Fruit fly (Drosophila melanogaster) whole organism, embryonic: ENCODE data around the gene CG3408.

Source experiments
- B-H2 ChIP-seq: fragments of 200-800 bp; sonication (Bioruptor generic); optimal IDR thresholded peaks from 2 replicates; lab custom pipeline; 2018; ENCODE audit warnings: missing biosample characterization, mild to moderate bottlenecking, missing genetic modification characterization
- CG10147 ChIP-seq: fragments of 200-800 bp; sonication (Bioruptor generic); optimal IDR thresholded peaks from 2 replicates; lab custom pipeline; 2019; ENCODE audit warnings: missing biosample characterization, mild to moderate bottlenecking, missing genetic modification characterization, moderate library complexity
- CG1024 ChIP-seq: fragments of 200-800 bp; sonication (Bioruptor generic); IDR thresholded peaks from 2 replicates; pipeline ENCODE4 v1.3.6; 2022; ENCODE audit warnings: missing biosample characterization, missing genetic modification characterization
- CG10366 ChIP-seq: fragments of 200-800 bp; sonication (Bioruptor generic); IDR thresholded peaks from 2 replicates; pipeline ENCODE4 v1.3.6; 2022; ENCODE audit warnings: missing biosample characterization, missing genetic modification characterization
- CG10979 ChIP-seq: fragments of 200-800 bp; sonication (Bioruptor generic); optimal IDR thresholded peaks from 2 replicates; lab custom pipeline; 2018; ENCODE audit warnings: missing biosample characterization, mild to moderate bottlenecking, missing genetic modification characterization, moderate library complexity
- CG12659 ChIP-seq: fragments of 200-800 bp; sonication (Bioruptor generic); optimal IDR thresholded peaks from 3 replicates; lab custom pipeline; 2017; ENCODE audit warnings: mild to moderate bottlenecking, missing biosample characterization, missing genetic modification reagents, missing genetic modification characterization
- CG16813 ChIP-seq: fragments of 200-800 bp; sonication (Bioruptor generic); IDR thresholded peaks from 3 replicates; pipeline ENCODE4 v1.3.6; 2022; ENCODE audit warnings: missing biosample characterization, missing genetic modification characterization; ENCODE audit not compliant: partially characterized antibody
- CG17359 ChIP-seq: fragments of 200-800 bp; sonication (Bioruptor generic); optimal IDR thresholded peaks from 3 replicates; lab custom pipeline; 2018; ENCODE audit warnings: missing biosample characterization, mild to moderate bottlenecking, missing genetic modification characterization, moderate library complexity
- CG18599 ChIP-seq: fragments of 200-800 bp; sonication (Bioruptor generic); optimal IDR thresholded peaks from 3 replicates; lab custom pipeline; 2017; ENCODE audit warnings: missing biosample characterization, missing genetic modification characterization, mild to moderate bottlenecking, moderate library complexity, missing genetic modification reagents
- CG31365 ChIP-seq: fragments of 200-800 bp; sonication (Bioruptor generic); optimal IDR thresholded peaks from 2 replicates; lab custom pipeline; 2018; ENCODE audit warnings: missing biosample characterization, mild to moderate bottlenecking, missing genetic modification characterization
- CG32767 ChIP-seq: fragments of 200-800 bp; sonication (Bioruptor generic); IDR thresholded peaks from 2 replicates; pipeline ENCODE4 v1.3.6; 2022; ENCODE audit warnings: missing biosample characterization, missing genetic modification characterization
- CG4282 ChIP-seq: fragments of 200-800 bp; sonication (Bioruptor generic); optimal IDR thresholded peaks from 2 replicates; lab custom pipeline; 2016; ENCODE audit warnings: missing biosample characterization, missing genetic modification characterization
- CG6683 ChIP-seq: fragments of 200-800 bp; sonication (Bioruptor generic); optimal IDR thresholded peaks from 2 replicates; lab custom pipeline; 2017; ENCODE audit warnings: missing biosample characterization, mild to moderate bottlenecking, missing genetic modification characterization, missing genetic modification reagents
- CG7271 ChIP-seq: fragments of 200-800 bp; sonication (Bioruptor generic); optimal IDR thresholded peaks from 2 replicates; lab custom pipeline; 2018; ENCODE audit warnings: missing biosample characterization, mild to moderate bottlenecking, missing genetic modification characterization, moderate library complexity
- CG7839 ChIP-seq: fragments of 200-800 bp; sonication (Bioruptor generic); optimal IDR thresholded peaks from 3 replicates; lab custom pipeline; 2018; ENCODE audit warnings: missing biosample characterization, mild to moderate bottlenecking, missing genetic modification characterization, moderate library complexity
- CG9727 ChIP-seq: fragments of 200-800 bp; sonication (Bioruptor generic); optimal IDR thresholded peaks from 3 replicates; lab custom pipeline; 2017; ENCODE audit warnings: missing biosample characterization, mild to moderate bottlenecking, missing genetic modification characterization
- CG9817 ChIP-seq: fragments of 200-800 bp; sonication (Bioruptor generic); optimal IDR thresholded peaks from 2 replicates; lab custom pipeline; 2018; ENCODE audit warnings: missing biosample characterization, mild to moderate bottlenecking, missing genetic modification characterization, moderate library complexity
- CTCF ChIP-seq: fragments of 200-800 bp; sonication (Bioruptor generic); optimal IDR thresholded peaks from 2 replicates; lab custom pipeline; 2017; ENCODE audit warnings: missing biosample characterization, mild to moderate bottlenecking, missing genetic modification characterization, moderate library complexity
- Camta ChIP-seq: fragments of 200-800 bp; sonication (Bioruptor generic); optimal IDR thresholded peaks from 2 replicates; lab custom pipeline; 2016; ENCODE audit warnings: missing biosample characterization, missing genetic modification characterization
- CkIIα-i1 ChIP-seq: fragments of 200-800 bp; sonication (Bioruptor generic); IDR thresholded peaks from 2 replicates; pipeline ENCODE4 v1.3.6; 2022; ENCODE audit warnings: missing biosample characterization, missing genetic modification characterization
- HLH4C ChIP-seq: fragments of 200-800 bp; sonication (Bioruptor generic); IDR thresholded peaks from 3 replicates; pipeline ENCODE4 v1.3.6; 2022; ENCODE audit warnings: missing biosample characterization, missing genetic modification characterization; ENCODE audit not compliant: partially characterized antibody
- Hsf ChIP-seq: fragments of 200-800 bp; sonication (Bioruptor generic); optimal IDR thresholded peaks from 3 replicates; lab custom pipeline; 2016; ENCODE audit warnings: missing biosample characterization, missing genetic modification characterization
- Jarid2 ChIP-seq: fragments of 200-800 bp; sonication (Bioruptor generic); optimal IDR thresholded peaks from 3 replicates; lab custom pipeline; 2017; ENCODE audit warnings: mild to moderate bottlenecking, missing biosample characterization, missing genetic modification reagents, missing genetic modification characterization
- MBD-R2 ChIP-seq: fragments of 200-800 bp; sonication (Bioruptor generic); IDR thresholded peaks from 2 replicates; pipeline ENCODE4 v1.3.6; 2022; ENCODE audit warnings: missing biosample characterization, missing genetic modification characterization
- Max ChIP-seq: fragments of 200-800 bp; sonication (Bioruptor generic); optimal IDR thresholded peaks from 2 replicates; lab custom pipeline; 2016; ENCODE audit warnings: missing biosample characterization, mild to moderate bottlenecking, missing genetic modification characterization
- Meics ChIP-seq: fragments of 200-800 bp; sonication (Bioruptor generic); optimal IDR thresholded peaks from 2 replicates; lab custom pipeline; 2017; ENCODE audit warnings: missing biosample characterization, mild to moderate bottlenecking, missing genetic modification characterization
- Oli ChIP-seq: fragments of 200-800 bp; sonication (Bioruptor generic); optimal IDR thresholded peaks from 2 replicates; lab custom pipeline; 2018; ENCODE audit warnings: missing biosample characterization, mild to moderate bottlenecking, missing genetic modification characterization, moderate library complexity
- Opbp ChIP-seq: fragments of 200-800 bp; sonication (Bioruptor generic); IDR thresholded peaks from 3 replicates; pipeline ENCODE4 v1.3.6; 2022; ENCODE audit warnings: missing biosample characterization, missing genetic modification characterization; ENCODE audit not compliant: partially characterized antibody
- Stat92E ChIP-seq, 3 experiments: fragments of >200 bp in 2 of 3; fragments of 200-800 bp in 1 of 3; sonication (Bioruptor generic) in 1 of 3; optimal IDR thresholded peaks; 2 replicates each; lab custom pipeline; 2017 to 2019; ENCODE audit warnings: missing biosample characterization in 3 of 3, missing genetic modification characterization in 3 of 3, mild to moderate bottlenecking in 1 of 3, moderate library complexity in 1 of 3
- YL-1 ChIP-seq: fragments of 200-800 bp; sonication (Bioruptor generic); optimal IDR thresholded peaks from 3 replicates; lab custom pipeline; 2017; ENCODE audit warnings: missing biosample characterization, mild to moderate bottlenecking, missing genetic modification characterization
- bsh ChIP-seq, 2 experiments: fragments of 200-800 bp; sonication (Bioruptor generic); optimal IDR thresholded peaks; 2 replicates each; lab custom pipeline; 2017 to 2018; ENCODE audit warnings: mild to moderate bottlenecking in 2 of 2, missing biosample characterization in 2 of 2, missing genetic modification characterization in 2 of 2, moderate library complexity in 1 of 2
- chm ChIP-seq: fragments of 200-800 bp; sonication (Bioruptor generic); IDR thresholded peaks from 2 replicates; pipeline ENCODE4 v1.3.6; 2022; ENCODE audit warnings: missing biosample characterization, missing genetic modification characterization
- ci ChIP-seq: fragments of 200-800 bp; sonication (Bioruptor generic); IDR thresholded peaks from 3 replicates; pipeline ENCODE4 v1.3.6; 2022; ENCODE audit warnings: missing biosample characterization, missing genetic modification characterization
- corto ChIP-seq: fragments of 200-800 bp; sonication (Bioruptor generic); optimal IDR thresholded peaks from 2 replicates; lab custom pipeline; 2016; ENCODE audit warnings: missing biosample characterization, mild to moderate bottlenecking, missing genetic modification characterization, moderate library complexity
- gcm ChIP-seq: fragments of 200-800 bp; sonication (Bioruptor generic); optimal IDR thresholded peaks from 2 replicates; lab custom pipeline; 2019; ENCODE audit warnings: missing biosample characterization, mild to moderate bottlenecking, missing genetic modification characterization, moderate library complexity
- gsb-n ChIP-seq: fragments of 200-800 bp; sonication (Bioruptor generic); optimal IDR thresholded peaks from 3 replicates; lab custom pipeline; 2018; ENCODE audit warnings: missing biosample characterization, mild to moderate bottlenecking, missing genetic modification characterization
- hbn ChIP-seq: fragments of 200-800 bp; sonication (Bioruptor generic); IDR thresholded peaks from 2 replicates; pipeline ENCODE4 v1.3.6; 2022; ENCODE audit warnings: missing biosample characterization, missing genetic modification characterization; ENCODE audit not compliant: partially characterized antibody
- mirr ChIP-seq: fragments of 200-800 bp; sonication (Bioruptor generic); optimal IDR thresholded peaks from 3 replicates; lab custom pipeline; 2018; ENCODE audit warnings: missing biosample characterization, mild to moderate bottlenecking, missing genetic modification characterization
- pan ChIP-seq, 4 experiments: fragments of >200 bp in 3 of 4; fragments of 200-800 bp in 1 of 4; sonication (Bioruptor generic) in 1 of 4; optimal IDR thresholded peaks in 3 of 4; IDR thresholded peaks in 1 of 4; 2 replicates each; pipeline versions ENCODE4 v1.3.6 to Lab custom; 2017 to 2022; ENCODE audit warnings: missing biosample characterization in 2 of 4, missing genetic modification characterization in 2 of 4, mixed read lengths in 1 of 4
- pho ChIP-seq: fragments of 200-800 bp; sonication (Bioruptor generic); optimal IDR thresholded peaks from 2 replicates; lab custom pipeline; 2016; ENCODE audit warnings: missing biosample characterization, missing genetic modification characterization
- phol ChIP-seq: fragments of 200-800 bp; sonication (Bioruptor generic); optimal IDR thresholded peaks from 3 replicates; lab custom pipeline; 2018; ENCODE audit warnings: missing biosample characterization, mild to moderate bottlenecking, missing genetic modification characterization, moderate library complexity
- psq ChIP-seq: fragments of 200-800 bp; sonication (Bioruptor generic); optimal IDR thresholded peaks from 2 replicates; lab custom pipeline; 2017; ENCODE audit warnings: missing biosample characterization, missing genetic modification characterization
- salm ChIP-seq: fragments of 200-800 bp; sonication (Bioruptor generic); optimal IDR thresholded peaks from 2 replicates; lab custom pipeline; 2018; ENCODE audit warnings: missing biosample characterization, mild to moderate bottlenecking, missing genetic modification characterization
- shn ChIP-seq: fragments of 200-800 bp; sonication (Bioruptor generic); optimal IDR thresholded peaks from 3 replicates; lab custom pipeline; 2016; ENCODE audit warnings: missing biosample characterization, missing genetic modification characterization
- tap ChIP-seq: fragments of 200-800 bp; optimal IDR thresholded peaks from 3 replicates; lab custom pipeline; 2019; ENCODE audit warnings: missing biosample characterization, mild to moderate bottlenecking, missing genetic modification characterization, moderate library complexity
- vnd ChIP-seq: fragments of 200-800 bp; sonication (Bioruptor generic); IDR thresholded peaks from 3 replicates; pipeline ENCODE4 v1.3.6; 2022; ENCODE audit warnings: missing biosample characterization, missing genetic modification characterization; ENCODE audit not compliant: partially characterized antibody
- vvl ChIP-seq: fragments of 200-800 bp; sonication (Bioruptor generic); IDR thresholded peaks from 2 replicates; pipeline ENCODE4 v1.3.6; 2022; ENCODE audit warnings: missing biosample characterization, missing genetic modification characterization
- wdn ChIP-seq: fragments of 200-800 bp; sonication (Bioruptor generic); IDR thresholded peaks from 2 replicates; pipeline ENCODE4 v1.3.6; 2022; ENCODE audit warnings: missing biosample characterization, missing genetic modification characterization

CG3408 gene

DNA sequence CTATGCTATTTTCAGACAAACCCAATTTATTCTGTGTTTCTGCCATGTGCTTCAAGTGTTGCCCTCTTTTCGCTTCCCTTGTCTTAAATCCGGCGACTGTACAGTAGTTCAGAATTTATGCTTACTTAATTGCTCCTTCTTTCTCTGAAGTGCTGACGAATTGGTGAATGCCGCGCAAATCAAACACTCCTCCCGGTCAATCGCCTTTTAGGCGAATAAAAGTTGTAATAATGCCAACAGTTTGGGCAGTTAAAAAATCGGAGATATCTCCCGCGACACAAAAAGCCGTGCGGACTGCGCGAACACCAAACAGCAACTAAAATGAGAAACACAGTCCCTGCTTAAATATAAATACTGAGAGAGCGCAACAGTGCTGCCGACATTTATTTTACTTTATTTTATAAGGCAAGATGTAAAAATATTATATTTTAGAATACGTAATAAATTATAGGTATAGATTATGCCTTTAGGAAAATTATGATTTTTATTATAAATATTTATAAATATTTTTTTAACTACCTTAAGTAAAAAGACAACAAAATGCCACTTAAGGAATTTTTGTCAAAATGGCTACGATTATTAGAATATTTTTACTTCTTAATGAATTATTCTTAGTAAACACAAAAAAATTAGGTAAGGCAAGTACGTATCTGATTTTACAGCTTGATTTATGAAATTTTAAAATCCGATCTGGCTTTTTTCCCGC is 4.2 kb downstream of the CG3408 start, which contains the start of gene path (continued):
- TF ChIP-seq phol (tag; lab: Kevin White, UChicago) (peak; percentile 66), CkIIα-i1 (GFP tag; lab: Robert Waterston, UW) (no peak), vnd (no peak), shn (GFP tag; lab: Kevin White, UChicago) (no peak), wdn (no peak), CG4282 (peak; percentile 38), CG7271 (tag; lab: Kevin White, UChicago) (no peak), CTCF (GFP tag; lab: Kevin White, UChicago) (no peak), MBD-R2 (GFP tag; lab: Robert Waterston, UW) (no peak), CG6683 (GFP tag; lab: Kevin White, UChicago) (peak; percentile 38), Jarid2 (GFP tag; lab: Kevin White, UChicago) (peak; percentile 100), Camta (GFP tag; lab: Kevin White, UChicago) (no peak), CG9727 (GFP tag; lab: Kevin White, UChicago) (peak; percentile 64), CG18599 (peak; percentile 62), gcm (GFP tag; lab: Kevin White, UChicago) (peak; percentile 14), pho (GFP tag; lab: Kevin White, UChicago) (no peak), psq (GFP tag; lab: Kevin White, UChicago) (no peak), CG32767 (GFP tag; lab: Robert Waterston, UW) (no peak), Max (peak; percentile 43), corto (GFP tag; lab: Kevin White, UChicago) (no peak), mirr (GFP tag; lab: Kevin White, UChicago) (peak; percentile 50), YL-1 (GFP tag; lab: Kevin White, UChicago) (peak; percentile 4), CG7839 (tag; lab: Kevin White, UChicago) (peak; percentile 56), tap (tag; lab: Kevin White, UChicago) (peak; percentile 25), CG31365 (tag; lab: Kevin White, UChicago) (peak; percentile 2), CG17359 (peak; percentile 39), salm (tag; lab: Kevin White, UChicago) (no peak), CG10979 (peak; percentile 66), CG10147 (peak; percentile 22), Hsf (GFP tag; lab: Kevin White, UChicago) (no peak), CG10366 (GFP tag; lab: Robert Waterston, UW) (peak; percentile 16; the same call in 1 of the 2 replicates), Oli (tag; lab: Kevin White, UChicago) (peak; percentile 33), bsh (GFP tag; optimal IDR thresholded peaks at IDR 0.05; lab: Kevin White, UChicago) (peak in 1 of 2 experiments; percentile 25), Opbp (GFP tag; lab: Robert Waterston, UW) (no peak), CG9817 (no peak), B-H2 (GFP tag; lab: Kevin White, UChicago) (peak; percentile 43), Stat92E (GFP tag; optimal IDR thresholded peaks at IDR 0.05; lab: Kevin White, UChicago) (peak in 1 of 3 experiments; percentile 30), vvl (no peak; the same call in 1 of the 2 replicates), gsb-n (tag; lab: Kevin White, UChicago) (no peak), chm (GFP tag; lab: Robert Waterston, UW) (peak; percentile 69; the same call in 1 of the 2 replicates), CG16813 (GFP tag; lab: Robert Waterston, UW) (no peak), CG1024 (GFP tag; lab: Robert Waterston, UW) (no peak), HLH4C (GFP tag; lab: Robert Waterston, UW) (no peak; the same call in 2 of the 3 replicates), ci (GFP tag; lab: Robert Waterston, UW) (peak; percentile 73; the same call in 2 of the 3 replicates), CG12659 (GFP tag; lab: Kevin White, UChicago) (peak; percentile 32), Meics (GFP tag; lab: Kevin White, UChicago) (peak; percentile 66), hbn (GFP tag; lab: Robert Waterston, UW) (no peak), pan (optimal IDR thresholded peaks at IDR 0.05; lab: Kevin White, UChicago) (no peak), pan (GFP tag; optimal IDR thresholded peaks at IDR 0.05 in 1 of 2, IDR thresholded peaks at IDR 0.05 in 1 of 2) (peak in 1 of 2 experiments; percentile 10)
